Fruit fly (Drosophila melanogaster): Measurements from ENCODE around the gene Wdr81.

dm6 chr2L:11968581-11969272 lies 52.0 kb downstream of the Wdr81 start:
- TF ChIP-seq pan (optimal IDR thresholded peaks at IDR 0.05): no peak
- no peak for TF ChIP-seq usp (GFP tag; optimal IDR thresholded peaks at IDR 0.05)
- peak; percentile 26 for TF ChIP-seq CG8478 (optimal IDR thresholded peaks at IDR 0.05)
- TF ChIP-seq psq (optimal IDR thresholded peaks at IDR 0.05): no peak

Measured in whole organism.